Fruit fly (Drosophila melanogaster) whole organism, embryonic: ENCODE measurements around the gene CG46412.
A peak's percentile ranks its signal among the peaks of the same experiment; 100 is the strongest.

Experiments
- Blimp-1 ChIP-seq: fragments of 200-800 bp; sonication (Bioruptor generic); optimal IDR thresholded peaks from 3 replicates; lab custom pipeline; 2018; ENCODE audit warnings: missing biosample characterization, missing genetic modification characterization, mild to moderate bottlenecking, moderate library complexity, missing genetic modification reagents
- CG10543 ChIP-seq: fragments of 200-800 bp; sonication (Bioruptor generic); optimal IDR thresholded peaks from 3 replicates; lab custom pipeline; 2017; ENCODE audit warnings: missing biosample characterization, mild to moderate bottlenecking, missing genetic modification characterization, moderate library complexity
- CG12769 ChIP-seq: fragments of 200-800 bp; sonication (Bioruptor generic); optimal IDR thresholded peaks from 2 replicates; lab custom pipeline; 2019; ENCODE audit warnings: missing biosample characterization, mild to moderate bottlenecking, missing genetic modification characterization, moderate library complexity
- CG13296 ChIP-seq: fragments of 200-800 bp; sonication (Bioruptor generic); optimal IDR thresholded peaks from 3 replicates; lab custom pipeline; 2018; ENCODE audit warnings: missing biosample characterization, mild to moderate bottlenecking, missing genetic modification characterization
- CG13894 ChIP-seq: fragments of 200-800 bp; sonication (Bioruptor generic); optimal IDR thresholded peaks from 3 replicates; lab custom pipeline; 2018; ENCODE audit warnings: missing biosample characterization, mild to moderate bottlenecking, missing genetic modification characterization, moderate library complexity
- CG14014 ChIP-seq: fragments of 200-800 bp; sonication (Bioruptor generic); IDR thresholded peaks from 2 replicates; pipeline ENCODE4 v1.3.6; 2022; ENCODE audit warnings: missing biosample characterization, missing genetic modification characterization
- CG14441 ChIP-seq: fragments of 200-800 bp; sonication (Bioruptor generic); IDR thresholded peaks from 2 replicates; pipeline ENCODE4 v1.3.6; 2022; ENCODE audit warnings: missing biosample characterization, missing genetic modification characterization
- CG2120 ChIP-seq: fragments of 200-800 bp; sonication (Bioruptor generic); optimal IDR thresholded peaks from 3 replicates; lab custom pipeline; 2016; ENCODE audit warnings: missing biosample characterization, missing genetic modification characterization
- CG32532 ChIP-seq: fragments of 200-800 bp; sonication (Bioruptor generic); IDR thresholded peaks from 2 replicates; pipeline ENCODE4 v1.3.6; 2022; ENCODE audit warnings: missing biosample characterization, missing genetic modification characterization
- CG43689 ChIP-seq: fragments of 200-800 bp; sonication (Bioruptor generic); IDR thresholded peaks from 2 replicates; pipeline ENCODE4 v1.3.6; 2022; ENCODE audit warnings: missing biosample characterization, missing genetic modification characterization
- CG6791 ChIP-seq: fragments of 200-800 bp; sonication (Bioruptor generic); IDR thresholded peaks from 3 replicates; pipeline ENCODE4 v1.3.6; 2022; ENCODE audit warnings: missing biosample characterization, missing genetic modification characterization; ENCODE audit not compliant: partially characterized antibody
- CG7928 ChIP-seq: fragments of 200-800 bp; sonication (Bioruptor generic); optimal IDR thresholded peaks from 2 replicates; lab custom pipeline; 2017; ENCODE audit warnings: missing biosample characterization, mild to moderate bottlenecking, missing genetic modification characterization
- CG7963 ChIP-seq: fragments of 200-800 bp; sonication (Bioruptor generic); IDR thresholded peaks from 3 replicates; pipeline ENCODE4 v1.3.6; 2022; ENCODE audit warnings: missing biosample characterization, missing genetic modification characterization; ENCODE audit not compliant: partially characterized antibody
- CG8089 ChIP-seq: fragments of 200-800 bp; sonication (Bioruptor generic); optimal IDR thresholded peaks from 3 replicates; lab custom pipeline; 2016; ENCODE audit warnings: missing biosample characterization, missing genetic modification characterization
- CG9932 ChIP-seq: fragments of 200-800 bp; sonication (Bioruptor generic); IDR thresholded peaks from 2 replicates; pipeline ENCODE4 v1.3.6; 2022; ENCODE audit warnings: missing biosample characterization, missing genetic modification characterization
- Chrac-16 ChIP-seq: fragments of 200-800 bp; sonication (Bioruptor generic); optimal IDR thresholded peaks from 3 replicates; lab custom pipeline; 2016; ENCODE audit warnings: missing biosample characterization, missing genetic modification characterization
- D19A ChIP-seq: fragments of 200-800 bp; optimal IDR thresholded peaks from 3 replicates; lab custom pipeline; 2019; ENCODE audit warnings: missing biosample characterization, mild to moderate bottlenecking, missing genetic modification characterization, moderate library complexity
- D19B ChIP-seq: fragments of 200-800 bp; sonication (Bioruptor generic); optimal IDR thresholded peaks from 2 replicates; lab custom pipeline; 2017; ENCODE audit warnings: missing biosample characterization, mild to moderate bottlenecking, missing genetic modification characterization
- Drgx ChIP-seq: fragments of 200-800 bp; sonication (Bioruptor generic); IDR thresholded peaks from 2 replicates; pipeline ENCODE4 v1.3.6; 2022; ENCODE audit warnings: missing biosample characterization, missing genetic modification characterization
- Eip74EF ChIP-seq, 2 experiments: fragments of 200-800 bp in 1 of 2; fragments of >200 bp in 1 of 2; sonication (Bioruptor generic) in 1 of 2; optimal IDR thresholded peaks; 2 replicates each; lab custom pipeline; 2017 to 2019; ENCODE audit warnings: missing biosample characterization in 2 of 2, missing genetic modification characterization in 2 of 2, mild to moderate bottlenecking in 1 of 2, moderate library complexity in 1 of 2
- Ets97D ChIP-seq: fragments of 200-800 bp; sonication (Bioruptor generic); optimal IDR thresholded peaks from 3 replicates; lab custom pipeline; 2016; ENCODE audit warnings: missing biosample characterization, missing genetic modification characterization
- Med ChIP-seq: fragments of 200-800 bp; sonication (Bioruptor generic); peaks from one replicate; lab custom pipeline; 2016; ENCODE audit warnings: missing biosample characterization, missing genetic modification characterization, mild to moderate bottlenecking, inconsistent platforms, moderate library complexity
- Pdp1 ChIP-seq, 2 experiments: fragments of 200-800 bp; sonication (Bioruptor generic); optimal IDR thresholded peaks; 3 replicates each; lab custom pipeline; 2016; ENCODE audit warnings: missing biosample characterization in 2 of 2, missing genetic modification characterization in 2 of 2, mild to moderate bottlenecking in 1 of 2, moderate library complexity in 1 of 2
- Vsx1 ChIP-seq: fragments of 200-800 bp; sonication (Bioruptor generic); optimal IDR thresholded peaks from 2 replicates; lab custom pipeline; 2017; ENCODE audit warnings: missing biosample characterization, mild to moderate bottlenecking, missing genetic modification characterization, missing genetic modification reagents
- Xrp1 ChIP-seq: fragments of 200-800 bp; sonication (Bioruptor generic); IDR thresholded peaks from 2 replicates; pipeline ENCODE4 v1.3.6; 2022; ENCODE audit warnings: missing biosample characterization, missing genetic modification characterization
- abd-A ChIP-seq: fragments of 200-800 bp; sonication (Bioruptor generic); optimal IDR thresholded peaks from 3 replicates; lab custom pipeline; 2019; ENCODE audit warnings: missing biosample characterization, mild to moderate bottlenecking, missing genetic modification characterization, moderate library complexity
- bcd ChIP-seq: fragments of 200-800 bp; sonication (Bioruptor generic); optimal IDR thresholded peaks from 2 replicates; lab custom pipeline; 2017; ENCODE audit warnings: missing biosample characterization, mild to moderate bottlenecking, missing genetic modification characterization
- chinmo ChIP-seq: fragments of 200-800 bp; sonication (Bioruptor generic); IDR thresholded peaks from 4 replicates; pipeline ENCODE4 v1.3.6; 2022; ENCODE audit warnings: missing biosample characterization, missing genetic modification characterization; ENCODE audit not compliant: partially characterized antibody
- ci ChIP-seq: fragments of 200-800 bp; sonication (Bioruptor generic); IDR thresholded peaks from 3 replicates; pipeline ENCODE4 v1.3.6; 2022; ENCODE audit warnings: missing biosample characterization, missing genetic modification characterization
- crp ChIP-seq, 2 experiments: fragments of 200-800 bp; sonication (Bioruptor generic); optimal IDR thresholded peaks; 2 replicates in 1 of 2; 3 replicates in 1 of 2; lab custom pipeline; 2017; ENCODE audit warnings: missing biosample characterization in 2 of 2, missing genetic modification characterization in 2 of 2, mild to moderate bottlenecking in 1 of 2, moderate library complexity in 1 of 2
- dimm ChIP-seq: fragments of 200-800 bp; sonication (Bioruptor generic); IDR thresholded peaks from 2 replicates; pipeline ENCODE4 v1.3.6; 2022; ENCODE audit warnings: missing biosample characterization, missing genetic modification characterization
- dmrt11E ChIP-seq: fragments of 200-800 bp; sonication (Bioruptor generic); optimal IDR thresholded peaks from 3 replicates; lab custom pipeline; 2018; ENCODE audit warnings: missing biosample characterization, mild to moderate bottlenecking, missing genetic modification characterization, moderate library complexity
- ftz-f1 ChIP-seq: fragments of 200-800 bp; sonication (Bioruptor generic); optimal IDR thresholded peaks from 2 replicates; lab custom pipeline; 2016; ENCODE audit warnings: missing biosample characterization, missing genetic modification characterization
- gfzf ChIP-seq: fragments of 200-800 bp; sonication (Bioruptor generic); optimal IDR thresholded peaks from 2 replicates; lab custom pipeline; 2016; ENCODE audit warnings: missing biosample characterization, mild to moderate bottlenecking, missing genetic modification characterization, moderate library complexity
- kni ChIP-seq: fragments of 200-800 bp; sonication (Bioruptor generic); optimal IDR thresholded peaks from 3 replicates; lab custom pipeline; 2017; ENCODE audit warnings: mild to moderate bottlenecking, missing biosample characterization, missing genetic modification reagents, missing genetic modification characterization
- lbe ChIP-seq: fragments of 200-800 bp; sonication (Bioruptor generic); optimal IDR thresholded peaks from 2 replicates; lab custom pipeline; 2016; ENCODE audit warnings: missing biosample characterization, mild to moderate bottlenecking, missing genetic modification characterization
- nerfin-2 ChIP-seq: fragments of 200-800 bp; sonication (Bioruptor generic); IDR thresholded peaks from 2 replicates; pipeline ENCODE4 v1.3.6; 2022; ENCODE audit warnings: missing biosample characterization, missing genetic modification characterization; ENCODE audit not compliant: partially characterized antibody
- oc ChIP-seq: fragments of 200-800 bp; sonication (Bioruptor generic); optimal IDR thresholded peaks from 2 replicates; lab custom pipeline; 2018; ENCODE audit warnings: missing biosample characterization, mild to moderate bottlenecking, missing genetic modification characterization, moderate library complexity
- pros ChIP-seq: fragments of 200-800 bp; sonication (Bioruptor generic); optimal IDR thresholded peaks from 3 replicates; lab custom pipeline; 2019; ENCODE audit warnings: missing biosample characterization, mild to moderate bottlenecking, missing genetic modification characterization, moderate library complexity
- row ChIP-seq: fragments of 200-800 bp; sonication (Bioruptor generic); IDR thresholded peaks from 3 replicates; pipeline ENCODE4 v1.3.6; 2022; ENCODE audit warnings: missing biosample characterization, missing genetic modification characterization
- sens ChIP-seq: fragments of 200-800 bp; sonication (Bioruptor generic); peaks from one replicate; lab custom pipeline; 2016; ENCODE audit warnings: missing biosample characterization, missing genetic modification characterization
- sna ChIP-seq: fragments of 200-800 bp; sonication (Bioruptor generic); IDR thresholded peaks from 2 replicates; pipeline ENCODE4 v1.3.6; 2022; ENCODE audit warnings: missing biosample characterization, missing genetic modification characterization; ENCODE audit not compliant: partially characterized antibody
- stwl ChIP-seq: fragments of 200-800 bp; sonication (Bioruptor generic); optimal IDR thresholded peaks from 3 replicates; lab custom pipeline; 2018; ENCODE audit warnings: missing biosample characterization, mild to moderate bottlenecking, missing genetic modification characterization, moderate library complexity
- tna ChIP-seq: fragments of 200-800 bp; sonication (Bioruptor generic); IDR thresholded peaks from 2 replicates; pipeline ENCODE4 v1.3.6; 2022; ENCODE audit warnings: missing biosample characterization, missing genetic modification characterization; ENCODE audit not compliant: partially characterized antibody

The CG46412 gene

DNA sequence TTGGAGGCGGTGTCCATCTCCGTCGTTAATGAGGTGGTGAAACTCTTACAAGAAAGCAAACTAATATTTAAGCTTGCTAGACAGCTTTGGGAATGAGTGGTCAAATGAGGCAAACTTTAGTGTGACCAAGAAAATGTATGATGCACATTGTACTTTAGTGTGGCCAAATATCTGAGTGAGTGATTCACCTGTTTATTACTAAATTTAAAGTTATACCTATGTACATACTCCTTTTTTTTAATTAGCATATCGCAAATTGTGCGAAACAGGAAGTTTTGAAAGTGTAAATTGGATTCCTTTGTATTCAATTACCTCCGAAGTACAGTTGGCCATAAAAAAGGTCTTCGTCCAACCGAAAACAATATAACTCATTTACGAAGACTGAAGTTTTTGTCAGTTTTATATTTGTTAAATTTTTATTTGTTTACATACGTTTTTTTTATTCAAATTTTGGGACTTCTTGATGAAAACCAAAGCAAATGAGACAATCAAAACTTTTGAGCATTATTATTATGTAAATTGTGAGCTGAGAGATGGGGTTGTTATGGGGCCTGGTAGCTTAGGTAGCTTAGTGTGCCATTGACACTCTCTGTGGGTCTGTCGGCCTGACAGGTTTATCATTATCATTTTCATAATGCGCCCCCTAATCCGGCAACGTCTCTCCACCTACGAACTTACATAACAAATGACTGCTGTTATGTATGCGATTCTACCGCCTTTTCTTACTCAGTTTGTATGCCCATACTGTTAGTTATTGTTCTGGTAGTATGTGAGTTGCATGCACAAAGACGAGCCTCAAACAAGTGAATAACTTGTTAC, 24.2 kb downstream of the CG46412 start (continued):
- peak; percentile 57 for TF ChIP-seq abd-A (tag; lab: Kevin White, UChicago)
- no peak for TF ChIP-seq CG13296 (GFP tag; lab: Kevin White, UChicago)
- no peak for TF ChIP-seq CG43689
- TF ChIP-seq Pdp1 (GFP tag; optimal IDR thresholded peaks at IDR 0.05; lab: Kevin White, UChicago): peak in 1 of 2 experiments; percentile 72
- TF ChIP-seq gfzf: peak; percentile 7
- peak; percentile 22; the same call in 1 of the 2 replicates for TF ChIP-seq nerfin-2 (GFP tag; lab: Robert Waterston, UW)
- no peak for TF ChIP-seq lbe
- TF ChIP-seq D19A (tag; lab: Kevin White, UChicago): no peak
- TF ChIP-seq stwl (tag; lab: Kevin White, UChicago): peak; percentile 98
- peak; percentile 55 for TF ChIP-seq sens (GFP tag; lab: Kevin White, UChicago)
- no peak for TF ChIP-seq CG8089 (GFP tag; lab: Kevin White, UChicago)
- 0 out of 2 replicates have a peak, but pooled peaks have one; percentile 25 for TF ChIP-seq sna
- TF ChIP-seq chinmo (GFP tag; lab: Robert Waterston, UW): 0 out of 4 replicates have a peak, but pooled peaks have one; percentile 6
- TF ChIP-seq Chrac-16 (GFP tag; lab: Kevin White, UChicago): no peak
- TF ChIP-seq dimm (GFP tag; lab: Robert Waterston, UW): no peak

dm6 chr3L:11536767-11537419, 27.0 kb downstream of the CG46412 start:
- TF ChIP-seq CG7928 (GFP tag; lab: Kevin White, UChicago) (no peak), CG14441 (GFP tag; lab: Robert Waterston, UW) (0 out of 2 replicates have a peak, but pooled peaks have one; percentile 8), row (GFP tag; lab: Robert Waterston, UW) (peak; percentile 17; the same call in 2 of the 3 replicates), Xrp1 (GFP tag; lab: Robert Waterston, UW) (peak; percentile 16; the same call in 1 of the 2 replicates), ci (GFP tag; lab: Robert Waterston, UW) (peak; percentile 55; the same call in 2 of the 3 replicates), pros (GFP tag; lab: Kevin White, UChicago) (no peak), CG7963 (GFP tag; lab: Robert Waterston, UW) (no peak), Blimp-1 (GFP tag; lab: Kevin White, UChicago) (peak; percentile 0), CG32532 (GFP tag; lab: Robert Waterston, UW) (0 out of 2 replicates have a peak, but pooled peaks have one; percentile 9), Vsx1 (GFP tag; lab: Kevin White, UChicago) (peak; percentile 14), Med (GFP tag; lab: Kevin White, UChicago) (peak; percentile 77), CG12769 (peak; percentile 38), CG9932 (GFP tag; lab: Robert Waterston, UW) (peak; percentile 10; the same call in 1 of the 2 replicates), kni (GFP tag; lab: Kevin White, UChicago) (peak; percentile 52), sens (GFP tag; lab: Kevin White, UChicago) (peak; percentile 3), Drgx (GFP tag; lab: Robert Waterston, UW) (0 out of 2 replicates have a peak, but pooled peaks have one; percentile 23), crp (GFP tag; optimal IDR thresholded peaks at IDR 0.05; lab: Kevin White, UChicago) (peak in 1 of 2 experiments; percentile 17), oc (tag; lab: Kevin White, UChicago) (peak; percentile 23), Ets97D (GFP tag; lab: Kevin White, UChicago) (no peak), dmrt11E (no peak), CG10543 (GFP tag; lab: Kevin White, UChicago) (peak; percentile 15), CG14014 (GFP tag; lab: Robert Waterston, UW) (peak; percentile 25; the same call in 1 of the 2 replicates), CG13894 (tag; lab: Kevin White, UChicago) (peak; percentile 36), CG6791 (0 out of 3 replicates have a peak, but pooled peaks have one; percentile 8), ftz-f1 (GFP tag; lab: Kevin White, UChicago) (no peak), CG2120 (GFP tag; lab: Kevin White, UChicago) (peak; percentile 33), D19B (GFP tag; lab: Kevin White, UChicago) (peak; percentile 74), bcd (peak; percentile 2), Eip74EF (GFP tag; optimal IDR thresholded peaks at IDR 0.05; lab: Kevin White, UChicago) (peak in 1 of 2 experiments; percentile 4), abd-A (tag; lab: Kevin White, UChicago) (peak; percentile 62), tna (GFP tag; lab: Robert Waterston, UW) (0 out of 2 replicates have a peak, but pooled peaks have one; percentile 26)
